Worm (Caenorhabditis elegans) whole organism, L4 larva: ENCODE results near the gene cwp-3.
A peak's percentile ranks its signal among the peaks of the same experiment; 100 is the strongest.

Experiments
- ZK546.5 ChIP-seq, 2 experiments: sonication (generic microtip); optimal IDR thresholded peaks; 2 replicates each; lab custom pipeline; 2017; ENCODE audit warnings: missing biosample characterization in 2 of 2, missing genetic modification characterization in 2 of 2
- ctbp-1 ChIP-seq: fragments of 200-800 bp; sonication (Bioruptor generic); IDR thresholded peaks from 2 replicates; pipeline ENCODE4 v1.3.6; 2022; ENCODE audit warnings: missing genetic modification reagents, missing genetic modification characterization, missing compliant biosample characterization
- dve-1 ChIP-seq: sonication (generic microtip); optimal IDR thresholded peaks from 2 replicates; lab custom pipeline; 2017; ENCODE audit warnings: antibody characterized with exemption, mild to moderate bottlenecking, missing genetic modification characterization, missing compliant biosample characterization; ENCODE audit not compliant: insufficient read depth
- hlh-30 ChIP-seq: sonication (generic microtip); optimal IDR thresholded peaks from 2 replicates; lab custom pipeline; 2017; ENCODE audit warnings: antibody characterized with exemption, mild to moderate bottlenecking, missing genetic modification characterization, missing compliant biosample characterization; ENCODE audit not compliant: insufficient read depth
- jun-1 ChIP-seq: fragments of 150-350 bp; optimal IDR thresholded peaks from 2 replicates; lab custom pipeline; 2014; ENCODE audit warnings: missing biosample characterization, missing genetic modification reagents, missing genetic modification characterization
- lin-15B ChIP-seq: fragments of 150-350 bp; sonication (generic microtip); optimal IDR thresholded peaks from 3 replicates; lab custom pipeline; 2014; ENCODE audit warnings: missing biosample characterization, missing genetic modification characterization
- lsy-2 ChIP-seq, 2 experiments: fragments of 150-350 bp in 1 of 2; sonication (generic microtip) in 1 of 2; optimal IDR thresholded peaks; 2 replicates each; lab custom pipeline; 2014 to 2017; ENCODE audit warnings: missing biosample characterization in 2 of 2, missing genetic modification characterization in 2 of 2
- nhr-6 ChIP-seq: fragments of 150-350 bp; optimal IDR thresholded peaks from 2 replicates; lab custom pipeline; 2014; ENCODE audit warnings: missing biosample characterization, missing genetic modification characterization
- pqm-1 ChIP-seq: sonication (generic microtip); optimal IDR thresholded peaks from 2 replicates; lab custom pipeline; 2017; ENCODE audit warnings: missing biosample characterization, missing genetic modification characterization
- unc-62 ChIP-seq, 3 experiments: fragments of 150-350 bp in 1 of 3; sonication (generic microtip); optimal IDR thresholded peaks in 2 of 3; peaks in 1 of 3; 1 replicate in 1 of 3; 2 replicates in 2 of 3; lab custom pipeline; 2014 to 2017; ENCODE audit warnings: missing biosample characterization in 3 of 3, missing genetic modification characterization in 3 of 3, missing genetic modification reagents in 3 of 3, missing genotype in 1 of 3
- zip-11 ChIP-seq: fragments of 200-800 bp; sonication (Bioruptor generic); IDR thresholded peaks from 2 replicates; pipeline ENCODE4 v1.3.6; 2022; ENCODE audit warnings: missing genetic modification characterization, missing compliant biosample characterization

DNA sequence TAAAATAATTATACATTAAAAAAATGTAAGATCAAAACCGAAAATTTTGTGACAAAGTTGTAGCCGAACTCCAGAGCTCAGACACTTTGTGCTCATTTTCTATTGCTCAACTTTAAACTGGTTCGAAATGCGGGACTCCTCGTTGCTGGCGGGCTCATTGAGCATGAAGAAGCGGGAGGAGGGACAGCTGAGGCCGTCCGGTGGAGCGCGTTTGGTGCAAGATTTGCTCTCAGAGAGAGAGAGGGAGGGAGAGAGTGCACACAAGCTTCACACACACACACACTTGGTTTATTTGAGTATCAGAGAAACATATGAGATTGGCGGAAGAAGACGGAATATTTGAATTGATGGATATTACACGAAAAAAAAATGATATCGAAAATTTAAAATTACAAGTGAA lies 32.0 kb upstream of the cwp-3 start:
- no peak for TF ChIP-seq dve-1 (tag; lab: Kevin White, UChicago)
- TF ChIP-seq lin-15B (tag; lab: Kevin White, UChicago): no peak
- TF ChIP-seq unc-62 (GFP tag; optimal IDR thresholded peaks at IDR 0.05 in 1 of 2; lab: Kevin White, UChicago): peak in 1 of 2 experiments; percentile 94
- no peak for TF ChIP-seq unc-62 (tag; optimal IDR thresholded peaks at IDR 0.05; lab: Kevin White, UChicago)
- no peak for TF ChIP-seq ZK546.5 (tag; optimal IDR thresholded peaks at IDR 0.05; lab: Kevin White, UChicago)
- no peak for TF ChIP-seq zip-11 (GFP tag; lab: Robert Waterston, UW)
- peak; percentile 39 for TF ChIP-seq hlh-30 (tag; lab: Kevin White, UChicago)
- peak in 1 of 2 experiments; percentile 20 for TF ChIP-seq lsy-2 (tag; optimal IDR thresholded peaks at IDR 0.05; lab: Kevin White, UChicago)
- no peak for TF ChIP-seq jun-1
- TF ChIP-seq nhr-6 (tag; lab: Kevin White, UChicago): no peak
- TF ChIP-seq ctbp-1 (GFP tag; lab: Robert Waterston, UW): 0 out of 2 replicates have a peak, but pooled peaks have one; percentile 17
- no peak for TF ChIP-seq pqm-1 (tag; lab: Kevin White, UChicago)
